Fruit fly (Drosophila melanogaster): Measurements from ENCODE around the gene CG34308.

- TF ChIP-seq Myc (optimal IDR thresholded peaks at IDR 0.05), result no peak
- TF ChIP-seq Sin3A (optimal IDR thresholded peaks at IDR 0.05), result no peak
- no peak for TF ChIP-seq insv (optimal IDR thresholded peaks at IDR 0.05)
These were observed 39.9 kb downstream of the CG34308 start for dm6 chr3R:13128932-13129331.

All from Kc167 (cell line).